Worm (Caenorhabditis elegans) whole organism, young adult: ENCODE measurements around the gene F09F7.5.
A peak's percentile ranks its signal among the peaks of the same experiment; 100 is the strongest.

Source experiments
- B0019.2 ChIP-seq: fragments of 200-800 bp; sonication (Bioruptor generic); conservative IDR thresholded peaks from 2 replicates; pipeline ENCODE4 v1.3.6; 2022; ENCODE audit warnings: missing genetic modification reagents, missing genetic modification characterization, missing compliant biosample characterization
- D2030.7 ChIP-seq: fragments of 200-800 bp; sonication (Bioruptor generic); IDR thresholded peaks from 2 replicates; pipeline ENCODE4 v1.3.6; 2022; ENCODE audit warnings: missing genetic modification reagents, missing genetic modification characterization, missing compliant biosample characterization
- F10E7.11 ChIP-seq: sonication (generic microtip); optimal IDR thresholded peaks from 2 replicates; lab custom pipeline; 2017; ENCODE audit warnings: mild to moderate bottlenecking, missing genetic modification characterization, moderate library complexity, missing compliant biosample characterization
- F22D6.2 ChIP-seq: sonication (generic microtip); optimal IDR thresholded peaks from 2 replicates; lab custom pipeline; 2016; ENCODE audit warnings: mild to moderate bottlenecking, missing genetic modification characterization, missing compliant biosample characterization
- F49E8.2 ChIP-seq: sonication (generic microtip); optimal IDR thresholded peaks from 3 replicates; lab custom pipeline; 2017; ENCODE audit warnings: missing genetic modification characterization, mild to moderate bottlenecking, missing compliant biosample characterization, antibody characterized with exemption, moderate library complexity; ENCODE audit not compliant: insufficient read depth
- K12H6.12 ChIP-seq: fragments of 200-800 bp; sonication (Bioruptor generic); optimal IDR thresholded peaks from 2 replicates; lab custom pipeline; 2018; ENCODE audit warnings: mild to moderate bottlenecking, missing genetic modification characterization, missing compliant biosample characterization
- T26A5.8 ChIP-seq: sonication (generic microtip); optimal IDR thresholded peaks from 2 replicates; lab custom pipeline; 2016; ENCODE audit warnings: missing genetic modification characterization, missing compliant biosample characterization
- Y53G8AR.9 ChIP-seq: fragments of 200-800 bp; sonication (Bioruptor generic); conservative IDR thresholded peaks from 2 replicates; pipeline ENCODE4 v1.3.6; 2022; ENCODE audit warnings: missing genetic modification reagents, missing genetic modification characterization, missing compliant biosample characterization
- Y56A3A.18 ChIP-seq: fragments of 200-800 bp; sonication (Bioruptor generic); IDR thresholded peaks from 2 replicates; pipeline ENCODE4 v1.3.6; 2022; ENCODE audit warnings: missing genetic modification reagents, missing genetic modification characterization, missing compliant biosample characterization
- ama-1 ChIP-seq, 3 experiments: fragments of 150-350 bp in 1 of 3; sonication (generic microtip) in 2 of 3; optimal IDR thresholded peaks; 2 replicates each; lab custom pipeline; 2014 to 2018; ENCODE audit warnings: missing biosample characterization in 2 of 3, missing genetic modification characterization in 2 of 3, missing genetic modification reagents in 2 of 3
- atf-7 ChIP-seq: sonication (generic microtip); optimal IDR thresholded peaks from 2 replicates; lab custom pipeline; 2017; ENCODE audit warnings: mild to moderate bottlenecking, missing genetic modification characterization, missing compliant biosample characterization
- attf-3 ChIP-seq: fragments of 200-800 bp; sonication (Bioruptor generic); conservative IDR thresholded peaks from 2 replicates; pipeline ENCODE4 v1.3.6; 2022; ENCODE audit warnings: missing genetic modification reagents, missing genetic modification characterization, missing compliant biosample characterization
- attf-5 ChIP-seq: fragments of 200-800 bp; sonication (Bioruptor generic); optimal IDR thresholded peaks from 2 replicates; lab custom pipeline; 2018; ENCODE audit warnings: mild to moderate bottlenecking, missing genetic modification characterization, missing compliant biosample characterization
- cebp-2 ChIP-seq: fragments of 200-800 bp; sonication (Bioruptor generic); IDR thresholded peaks from 2 replicates; pipeline ENCODE4 v1.3.6; 2022; ENCODE audit warnings: missing genetic modification characterization, missing compliant biosample characterization
- chd-7 ChIP-seq: sonication (generic microtip); optimal IDR thresholded peaks from 2 replicates; lab custom pipeline; 2016; ENCODE audit warnings: mild to moderate bottlenecking, missing genetic modification characterization, moderate library complexity, missing compliant biosample characterization
- dox-1 ChIP-seq: fragments of 200-800 bp; sonication (Bioruptor generic); IDR thresholded peaks from 2 replicates; pipeline ENCODE4 v1.3.6; 2022; ENCODE audit warnings: missing genetic modification reagents, missing genetic modification characterization, missing compliant biosample characterization
- dpff-1 ChIP-seq: sonication (generic microtip); optimal IDR thresholded peaks from 2 replicates; lab custom pipeline; 2017; ENCODE audit warnings: mild to moderate bottlenecking, missing genetic modification characterization, missing compliant biosample characterization
- dpl-1 ChIP-seq: fragments of 150-350 bp; optimal IDR thresholded peaks from 2 replicates; lab custom pipeline; 2014; ENCODE audit warnings: missing biosample characterization, missing genetic modification reagents, missing genetic modification characterization
- egl-18 ChIP-seq: fragments of 200-800 bp; sonication (Bioruptor generic); IDR thresholded peaks from 2 replicates; pipeline ENCODE4 v1.3.6; 2022; ENCODE audit warnings: missing genetic modification reagents, missing genetic modification characterization, missing compliant biosample characterization
- ekl-4 ChIP-seq: fragments of 200-800 bp; sonication (Bioruptor generic); IDR thresholded peaks from 2 replicates; pipeline ENCODE4 v1.3.6; 2022; ENCODE audit warnings: missing genetic modification reagents, missing genetic modification characterization, missing compliant biosample characterization
- ets-4 ChIP-seq: fragments of 200-800 bp; sonication (Bioruptor generic); optimal IDR thresholded peaks from 2 replicates; lab custom pipeline; 2018; ENCODE audit warnings: mild to moderate bottlenecking, missing genetic modification characterization, missing compliant biosample characterization
- hlh-12 ChIP-seq: sonication (generic microtip); optimal IDR thresholded peaks from 2 replicates; lab custom pipeline; 2016; ENCODE audit warnings: missing genetic modification characterization, missing compliant biosample characterization
- hmg-1.2 ChIP-seq: fragments of 200-800 bp; sonication (Bioruptor generic); IDR thresholded peaks from 2 replicates; pipeline ENCODE4 v1.3.6; 2022; ENCODE audit warnings: missing genetic modification reagents, missing genetic modification characterization, missing compliant biosample characterization
- hrde-1 ChIP-seq: sonication (generic microtip); optimal IDR thresholded peaks from 2 replicates; lab custom pipeline; 2016; ENCODE audit warnings: missing genetic modification characterization, mild to moderate bottlenecking, missing compliant biosample characterization, moderate library complexity, missing genotype, missing genetic modification reagents, borderline replicate concordance
- hsf-1 ChIP-seq: fragments of 200-800 bp; sonication (Bioruptor generic); IDR thresholded peaks from 2 replicates; pipeline ENCODE4 v1.3.6; 2022; ENCODE audit warnings: missing genetic modification reagents, missing genetic modification characterization, missing compliant biosample characterization
- lag-1 ChIP-seq: fragments of 200-800 bp; sonication (Bioruptor generic); IDR thresholded peaks from 2 replicates; pipeline ENCODE4 v1.3.6; 2022; ENCODE audit warnings: missing genetic modification reagents, missing genetic modification characterization, missing compliant biosample characterization
- lin-54 ChIP-seq: fragments of 200-800 bp; sonication (Bioruptor generic); optimal IDR thresholded peaks from 2 replicates; lab custom pipeline; 2018; ENCODE audit warnings: mild to moderate bottlenecking, missing genetic modification characterization, missing compliant biosample characterization
- lsl-1 ChIP-seq: fragments of 200-800 bp; sonication (Bioruptor generic); optimal IDR thresholded peaks from 2 replicates; lab custom pipeline; 2018; ENCODE audit warnings: mild to moderate bottlenecking, missing genetic modification characterization, moderate library complexity, missing compliant biosample characterization
- madf-10 ChIP-seq: sonication (generic microtip); optimal IDR thresholded peaks from 2 replicates; lab custom pipeline; 2016; ENCODE audit warnings: mild to moderate bottlenecking, missing genetic modification characterization, missing compliant biosample characterization
- madf-3 ChIP-seq: fragments of 200-800 bp; sonication (Bioruptor generic); IDR thresholded peaks from 2 replicates; pipeline ENCODE4 v1.3.6; 2022; ENCODE audit warnings: missing genetic modification reagents, missing genetic modification characterization, missing compliant biosample characterization
- nhr-179 ChIP-seq: sonication (generic microtip); optimal IDR thresholded peaks from 2 replicates; lab custom pipeline; 2016; ENCODE audit warnings: mild to moderate bottlenecking, missing genetic modification characterization, missing compliant biosample characterization
- rec-8 ChIP-seq, 2 experiments: sonication (generic microtip); optimal IDR thresholded peaks; 2 replicates each; lab custom pipeline; 2016; ENCODE audit warnings: mild to moderate bottlenecking in 2 of 2, missing genetic modification characterization in 2 of 2, missing genetic modification reagents in 2 of 2, missing genotype in 2 of 2, missing biosample characterization in 1 of 2, missing compliant biosample characterization in 1 of 2, moderate library complexity in 1 of 2
- rpc-1 ChIP-seq, 2 experiments: fragments of 150-350 bp in 1 of 2; sonication (generic microtip) in 1 of 2; optimal IDR thresholded peaks; 2 replicates each; lab custom pipeline; 2014 to 2018; ENCODE audit warnings: missing biosample characterization in 1 of 2, missing genetic modification characterization in 1 of 2, missing genetic modification reagents in 1 of 2, missing genotype in 1 of 2
- sdz-38 ChIP-seq: sonication (generic microtip); optimal IDR thresholded peaks from 2 replicates; lab custom pipeline; 2016; ENCODE audit warnings: missing genotype, missing genetic modification characterization, missing compliant biosample characterization
- snpc-1.3 ChIP-seq: sonication (generic microtip); optimal IDR thresholded peaks from 2 replicates; lab custom pipeline; 2017; ENCODE audit warnings: missing genetic modification characterization, mild to moderate bottlenecking, missing compliant biosample characterization, antibody characterized with exemption, moderate library complexity, missing genotype, missing genetic modification reagents; ENCODE audit not compliant: insufficient read depth
- snpc-3.4 ChIP-seq: sonication (generic microtip); optimal IDR thresholded peaks from 2 replicates; lab custom pipeline; 2017; ENCODE audit warnings: missing genetic modification characterization, mild to moderate bottlenecking, missing compliant biosample characterization, antibody characterized with exemption, moderate library complexity, missing genotype, missing genetic modification reagents
- snpc-4 ChIP-seq, 5 experiments: fragments of 150-350 bp in 1 of 5; sonication (generic microtip) in 4 of 5; optimal IDR thresholded peaks; 2 replicates each; lab custom pipeline; 2014 to 2018; ENCODE audit warnings: missing genetic modification characterization in 5 of 5, missing biosample characterization in 3 of 5, antibody characterized with exemption in 2 of 5, mild to moderate bottlenecking in 2 of 5, missing compliant biosample characterization in 2 of 5, missing genotype in 2 of 5, moderate library complexity in 2 of 5, missing genetic modification reagents in 1 of 5
- tbp1 ChIP-seq: fragments of 200-800 bp; sonication (Bioruptor generic); optimal IDR thresholded peaks from 2 replicates; lab custom pipeline; 2018; ENCODE audit warnings: mild to moderate bottlenecking, missing genetic modification characterization, missing compliant biosample characterization
- zim-3 ChIP-seq: sonication (generic microtip); optimal IDR thresholded peaks from 2 replicates; lab custom pipeline; 2017; ENCODE audit warnings: mild to moderate bottlenecking, missing genetic modification characterization, moderate library complexity, missing compliant biosample characterization
- ztf-25 ChIP-seq: fragments of 200-800 bp; sonication (Bioruptor generic); IDR thresholded peaks from 2 replicates; pipeline ENCODE4 v1.3.6; 2022; ENCODE audit warnings: missing genetic modification reagents, missing genetic modification characterization, missing compliant biosample characterization
- ztf-28 ChIP-seq: fragments of 200-800 bp; sonication (Bioruptor generic); IDR thresholded peaks from 2 replicates; pipeline ENCODE4 v1.3.6; 2022; ENCODE audit warnings: missing genetic modification reagents, missing genetic modification characterization, missing compliant biosample characterization
- ztf-3 ChIP-seq: fragments of 200-800 bp; sonication (Bioruptor generic); optimal IDR thresholded peaks from 2 replicates; lab custom pipeline; 2018; ENCODE audit warnings: mild to moderate bottlenecking, missing genetic modification characterization, missing compliant biosample characterization

F09F7.5 gene

ce11 chrIII:5591668-5592149, 44.9 kb downstream of the F09F7.5 start, which contains the start of the genes ddx-15 and ucr-1 (continued):
- TF ChIP-seq B0019.2 (GFP tag; lab: Robert Waterston, UW), result peak; percentile 52; the same call in 1 of the 2 replicates

ce11 chrIII:5594350-5594749, 47.6 kb downstream of the F09F7.5 start:
- no peak for TF ChIP-seq attf-3 (GFP tag; lab: Robert Waterston, UW)
- TF ChIP-seq madf-3, result peak; percentile 52; the same call in 1 of the 2 replicates
- no peak for TF ChIP-seq ets-4
- TF ChIP-seq F49E8.2 (tag; lab: Kevin White, UChicago), result no peak
- TF ChIP-seq atf-7 (tag; lab: Kevin White, UChicago), result no peak
- no peak for TF ChIP-seq D2030.7 (GFP tag; lab: Robert Waterston, UW)
- TF ChIP-seq hrde-1 (tag; lab: Kevin White, UChicago), result peak; percentile 38
- no peak for TF ChIP-seq zim-3
- peak; percentile 48 for TF ChIP-seq ama-1 (optimal IDR thresholded peaks at IDR 0.05; lab: Kevin White, UChicago)
- TF ChIP-seq ama-1 (GFP tag; optimal IDR thresholded peaks at IDR 0.05; lab: Kevin White, UChicago), result no peak
- 0 out of 2 replicates have a peak, but pooled peaks have one; percentile 35 for TF ChIP-seq Y56A3A.18 (GFP tag; lab: Robert Waterston, UW)
- TF ChIP-seq ztf-3, result no peak
- TF ChIP-seq dox-1, result 0 out of 2 replicates have a peak, but pooled peaks have one; percentile 4
- TF ChIP-seq hmg-1.2 (GFP tag; lab: Robert Waterston, UW), result peak; percentile 33; the same call in 1 of the 2 replicates
- no peak for TF ChIP-seq K12H6.12 (tag; lab: Kevin White, UChicago)
- no peak for TF ChIP-seq hsf-1 (GFP tag; lab: Robert Waterston, UW)

ce11 chrIII:5595445-5595844, 48.7 kb downstream of the F09F7.5 start, which contains the start of gene ced-6:
Gene ced-6 (plus strand): TSS chrIII:5595771.
- TF ChIP-seq F22D6.2 (no peak), hlh-12 (tag; lab: Kevin White, UChicago) (no peak), snpc-1.3 (no peak), snpc-4 (GFP tag; optimal IDR thresholded peaks at IDR 0.05; lab: Kevin White, UChicago) (no peak), snpc-4 (tag; optimal IDR thresholded peaks at IDR 0.05; lab: Kevin White, UChicago) (no peak), sdz-38 (tag; lab: Kevin White, UChicago) (no peak), egl-18 (GFP tag; lab: Robert Waterston, UW) (no peak), chd-7 (tag; lab: Kevin White, UChicago) (no peak), F10E7.11 (tag; lab: Kevin White, UChicago) (no peak), F49E8.2 (tag; lab: Kevin White, UChicago) (no peak), nhr-179 (tag; lab: Kevin White, UChicago) (no peak), ekl-4 (no peak), lag-1 (GFP tag; lab: Robert Waterston, UW) (no peak), ztf-25 (GFP tag; lab: Robert Waterston, UW) (no peak)

ce11 chrIII:5599958-5600357, 53.2 kb downstream of the F09F7.5 start, which contains the start of gene wdr-37:
Gene wdr-37 (minus strand): TSS chrIII:5600058.
- no peak for TF ChIP-seq dpff-1 (tag; lab: Kevin White, UChicago)
- TF ChIP-seq ztf-28 (GFP tag; lab: Robert Waterston, UW), result no peak
- no peak for TF ChIP-seq lsl-1 (GFP tag; lab: Kevin White, UChicago)
- no peak for TF ChIP-seq K12H6.12 (tag; lab: Kevin White, UChicago)
- TF ChIP-seq Y53G8AR.9, result no peak
- no peak for TF ChIP-seq T26A5.8
- no peak for TF ChIP-seq madf-10 (tag; lab: Kevin White, UChicago)
- no peak for TF ChIP-seq rec-8 (tag; optimal IDR thresholded peaks at IDR 0.05; lab: Kevin White, UChicago)
- TF ChIP-seq tbp1 (GFP tag; lab: Kevin White, UChicago), result no peak
- TF ChIP-seq lin-54 (GFP tag; lab: Kevin White, UChicago), result no peak
- no peak for TF ChIP-seq attf-5
- no peak for TF ChIP-seq cebp-2 (GFP tag; lab: Robert Waterston, UW)
- no peak for TF ChIP-seq snpc-3.4 (tag; lab: Kevin White, UChicago)
- no peak for TF ChIP-seq attf-3 (GFP tag; lab: Robert Waterston, UW)
- no peak for TF ChIP-seq rpc-1 (optimal IDR thresholded peaks at IDR 0.05; lab: Kevin White, UChicago)
- TF ChIP-seq rpc-1 (tag; optimal IDR thresholded peaks at IDR 0.05; lab: Kevin White, UChicago), result no peak
- TF ChIP-seq dpl-1, result no peak
- no peak for TF ChIP-seq ztf-3
